Worm (Caenorhabditis elegans): ENCODE data around the gene F38E1.3.
A peak's percentile ranks its signal among the peaks of the same experiment; 100 is the strongest.

F38E1.3 gene

ce11 chrV:8359792-8360191 lies 16.2 kb upstream of the F38E1.3 start, which contains the start of gene F38E1.6:
F38E1.6 (plus strand) TSS chrV:8360092.
- TF ChIP-seq alr-1 (tag; optimal IDR thresholded peaks at IDR 0.05; ENCODE audit: borderline replicate concordance), result peak; percentile 38
- TF ChIP-seq dsc-1 (tag; optimal IDR thresholded peaks at IDR 0.05), result no peak
- no peak for TF ChIP-seq fkh-10 (GFP tag; optimal IDR thresholded peaks at IDR 0.05)
- TF ChIP-seq nhr-77 (tag; optimal IDR thresholded peaks at IDR 0.05), result no peak

- no peak for TF ChIP-seq ceh-90 (tag; optimal IDR thresholded peaks at IDR 0.05)
- TF ChIP-seq sup-37 (GFP tag; optimal IDR thresholded peaks at IDR 0.05), result no peak
- TF ChIP-seq nhr-47 (tag; optimal IDR thresholded peaks at IDR 0.05), result no peak
- TF ChIP-seq nhr-85 (tag), result no peak
- TF ChIP-seq aha-1 (tag; optimal IDR thresholded peaks at IDR 0.05), result no peak
These were observed 5.2 kb upstream of the F38E1.3 start, which contains the start of gene gpa-2 for ce11 chrV:8370705-8371104. gpa-2 (plus strand) TSS chrV:8371005.

ce11 chrV:8375419-8375818 lies 530 bp upstream of the F38E1.3 start, which contains the start of gene F38E1.10:
F38E1.10 (minus strand) TSS chrV:8375519.
- TF ChIP-seq alr-1 (tag; optimal IDR thresholded peaks at IDR 0.05; ENCODE audit: borderline replicate concordance), result no peak
- no peak for TF ChIP-seq mep-1 (tag; optimal IDR thresholded peaks at IDR 0.05)
- TF ChIP-seq C16A3.4 (tag; optimal IDR thresholded peaks at IDR 0.05), result no peak

ce11 chrV:8379206-8379605 lies 3.3 kb downstream of the F38E1.3 start, which contains the start of gene F52E1.5:
F52E1.5 (plus strand) TSS chrV:8379506.
- TF ChIP-seq irx-1 (tag; optimal IDR thresholded peaks at IDR 0.05) (no peak), blmp-1 (tag; optimal IDR thresholded peaks at IDR 0.05) (peak; percentile 45), efl-1 (optimal IDR thresholded peaks at IDR 0.05) (no peak), efl-1 (GFP tag; optimal IDR thresholded peaks at IDR 0.05 in 1 of 2) (peak in 1 of 2 experiments; percentile 1), unc-30 (tag; optimal IDR thresholded peaks at IDR 0.05) (no peak), lir-3 (tag; optimal IDR thresholded peaks at IDR 0.05; ENCODE audit: poor library complexity) (no peak), nhr-237 (tag; optimal IDR thresholded peaks at IDR 0.05) (no peak), tbx-2 (tag; optimal IDR thresholded peaks at IDR 0.05) (no peak), ets-5 (GFP tag; IDR thresholded peaks at IDR 0.05) (no peak)

- TF ChIP-seq ceh-88 (GFP tag; IDR thresholded peaks at IDR 0.05) (no peak), dsc-1 (tag; optimal IDR thresholded peaks at IDR 0.05) (no peak), nhr-90 (tag; optimal IDR thresholded peaks at IDR 0.05; ENCODE audit: poor library complexity) (no peak), rnt-1 (tag; optimal IDR thresholded peaks at IDR 0.05) (no peak), hlh-4 (tag; optimal IDR thresholded peaks at IDR 0.05) (no peak), fkh-8 (tag; optimal IDR thresholded peaks at IDR 0.05) (no peak), ceh-8 (GFP tag; optimal IDR thresholded peaks at IDR 0.05) (no peak), sup-37 (GFP tag; optimal IDR thresholded peaks at IDR 0.05) (no peak), lin-35 (GFP tag; optimal IDR thresholded peaks at IDR 0.05) (no peak), elt-2 (tag; optimal IDR thresholded peaks at IDR 0.05) (no peak), pax-3 (tag; optimal IDR thresholded peaks at IDR 0.05) (no peak), unc-30 (tag; optimal IDR thresholded peaks at IDR 0.05) (no peak), lin-15B (tag; optimal IDR thresholded peaks at IDR 0.05) (no peak), nhr-28 (tag; optimal IDR thresholded peaks at IDR 0.05) (no peak), mab-9 (GFP tag; IDR thresholded peaks at IDR 0.05) (no peak), mep-1 (tag; optimal IDR thresholded peaks at IDR 0.05) (no peak), lin-39 (tag; optimal IDR thresholded peaks at IDR 0.05) (no peak), ama-1 (optimal IDR thresholded peaks at IDR 0.05) (no peak), ceh-90 (tag; optimal IDR thresholded peaks at IDR 0.05) (no peak), xbp-1 (tag; optimal IDR thresholded peaks at IDR 0.05) (no peak)
These were observed 4.1 kb downstream of the F38E1.3 start for ce11 chrV:8380076-8380475.

All from whole organism, L1 larva.